Fruit fly (Drosophila melanogaster) Kc167 (cell line): ENCODE data around the gene CG42819.

Experiments
- Myc ChIP-seq: fragments of >200 bp; optimal IDR thresholded peaks from 2 replicates; lab custom pipeline; 2017; ENCODE audit warnings: missing external identifiers
- Sin3A ChIP-seq: fragments of >200 bp; optimal IDR thresholded peaks from 2 replicates; lab custom pipeline; 2018; ENCODE audit warnings: missing external identifiers
- h ChIP-seq: fragments of >200 bp; optimal IDR thresholded peaks from 3 replicates; lab custom pipeline; 2018; ENCODE audit warnings: missing external identifiers
- insv ChIP-seq: fragments of >200 bp; optimal IDR thresholded peaks from 3 replicates; lab custom pipeline; 2018; ENCODE audit warnings: missing external identifiers
- psq ChIP-seq: fragments of >200 bp; optimal IDR thresholded peaks from 2 replicates; lab custom pipeline; 2017; ENCODE audit warnings: missing external identifiers
- ttk ChIP-seq: sonication (Bioruptor generic); optimal IDR thresholded peaks from 2 replicates; lab custom pipeline; 2017; ENCODE audit warnings: missing external identifiers

DNA sequence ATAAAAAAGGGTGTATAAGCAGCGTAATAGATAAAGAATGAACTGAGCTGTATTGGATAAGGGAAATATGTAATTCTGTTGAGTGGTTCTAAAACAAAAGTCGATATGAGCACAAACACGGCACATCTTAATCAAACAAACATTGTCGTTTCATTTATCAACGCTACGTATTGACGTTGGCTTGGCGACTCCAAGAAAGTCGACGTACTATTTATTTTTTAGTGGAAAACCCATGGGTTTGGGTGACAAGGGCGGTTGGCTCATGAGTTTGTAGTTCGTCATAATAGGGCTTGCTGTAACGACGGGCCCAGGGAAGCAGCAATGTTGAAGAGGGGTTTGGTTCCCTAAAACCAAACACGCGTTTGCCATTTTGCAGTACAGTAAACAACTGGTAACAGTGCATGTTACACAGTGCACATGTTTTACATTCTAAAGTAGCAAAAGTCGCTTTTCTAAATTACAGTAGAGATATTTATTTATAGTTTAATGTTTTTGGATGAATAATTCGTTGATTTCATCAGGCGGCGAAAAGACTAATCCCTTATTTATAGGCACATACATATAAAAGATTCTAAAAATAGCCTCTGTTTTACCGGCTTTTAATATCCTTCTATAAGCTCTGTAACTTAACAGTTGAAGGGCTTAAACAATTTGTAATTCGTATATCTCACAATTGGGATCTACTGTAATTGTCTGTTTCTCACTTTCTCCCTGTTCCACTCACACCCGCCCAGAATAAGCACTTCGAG, 27.8 kb downstream of the CG42819 start:
- TF ChIP-seq insv (no peak), psq (lab: Kevin White, UChicago) (no peak), Sin3A (lab: Kevin White, UChicago) (no peak), Myc (lab: Kevin White, UChicago) (no peak), h (no peak), ttk (no peak)
